Fruit fly (Drosophila melanogaster): ENCODE measurements around the gene CG6569.

CG6569 gene

DNA sequence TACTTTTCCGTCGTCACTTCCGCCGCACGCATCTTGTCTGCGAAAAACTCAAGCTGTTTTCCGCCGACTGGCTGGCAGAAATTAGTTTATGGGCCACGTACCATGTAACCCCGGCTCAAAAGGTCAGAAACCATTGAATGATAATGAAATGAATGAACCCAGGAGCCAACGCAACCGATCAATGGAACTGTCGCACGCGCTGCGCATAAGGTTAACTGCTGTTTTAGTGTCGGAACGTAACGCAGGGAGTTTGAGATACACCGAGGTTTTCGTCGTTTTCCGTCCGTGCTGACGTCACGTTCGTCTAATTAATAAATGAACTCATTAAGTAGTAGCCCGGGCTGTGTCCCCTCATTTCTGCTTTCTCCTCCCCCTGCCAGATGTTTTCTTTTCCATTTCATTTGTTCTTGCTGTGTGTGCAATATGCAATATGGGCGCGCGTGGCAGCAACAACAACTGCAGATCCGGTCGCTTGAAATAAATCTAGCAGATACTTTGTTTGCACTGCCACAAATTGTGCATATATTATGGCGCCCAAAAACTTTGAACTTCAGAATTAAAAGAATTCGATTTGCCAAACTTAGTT, 9.3 kb downstream of the CG6569 start:
- TF ChIP-seq CG8478 (optimal IDR thresholded peaks at IDR 0.05) (no peak), EcR (GFP tag; optimal IDR thresholded peaks at IDR 0.05) (no peak), Dll (optimal IDR thresholded peaks at IDR 0.05) (no peak), usp (GFP tag; optimal IDR thresholded peaks at IDR 0.05) (no peak), psq (optimal IDR thresholded peaks at IDR 0.05) (no peak), pan (optimal IDR thresholded peaks at IDR 0.05) (no peak)

DNA sequence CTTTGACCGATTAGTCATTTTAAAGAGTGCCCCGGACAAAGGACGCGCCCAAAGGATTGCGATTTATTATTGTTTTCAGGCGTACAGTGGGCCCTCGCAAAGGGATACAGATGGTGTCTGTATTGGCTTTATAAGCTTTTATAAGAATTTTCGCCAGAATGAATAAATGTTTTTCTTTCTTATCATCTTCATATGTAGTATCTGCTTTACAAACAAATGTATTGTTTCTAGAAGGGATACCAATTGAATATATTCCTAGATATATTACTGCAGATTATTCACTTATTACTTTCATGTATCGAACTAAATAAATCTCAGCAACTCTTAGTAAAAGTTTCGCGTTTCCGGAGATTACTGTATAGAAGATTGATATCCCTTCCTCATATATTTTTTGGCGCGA, 10.2 kb downstream of the CG6569 start:
- TF ChIP-seq Dll (optimal IDR thresholded peaks at IDR 0.05) (no peak), usp (GFP tag; optimal IDR thresholded peaks at IDR 0.05) (no peak), pan (optimal IDR thresholded peaks at IDR 0.05) (no peak)

DNA sequence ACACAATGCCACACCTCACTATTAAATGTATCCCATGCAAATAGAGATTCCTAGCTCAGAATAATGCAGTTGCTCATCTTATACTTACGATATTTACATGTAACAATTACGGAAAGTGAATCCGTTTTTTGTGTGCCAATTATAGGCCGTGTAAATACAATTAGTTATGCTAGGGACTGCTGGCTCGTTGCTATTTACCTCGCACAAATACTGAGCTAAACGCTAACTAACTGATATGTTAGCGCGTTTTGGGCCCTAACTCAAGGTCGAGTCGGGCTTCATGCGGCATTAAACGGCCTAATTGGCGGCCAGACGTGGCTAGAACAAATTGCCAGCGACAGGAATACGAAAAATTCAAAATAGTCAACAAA, 10.9 kb downstream of the CG6569 start:
- TF ChIP-seq CG8478 (optimal IDR thresholded peaks at IDR 0.05) = no peak
- TF ChIP-seq psq (optimal IDR thresholded peaks at IDR 0.05) = no peak
- TF ChIP-seq Dll (optimal IDR thresholded peaks at IDR 0.05) = no peak
- TF ChIP-seq usp (GFP tag; optimal IDR thresholded peaks at IDR 0.05) = no peak
- no peak for TF ChIP-seq EcR (GFP tag; optimal IDR thresholded peaks at IDR 0.05)
- no peak for TF ChIP-seq pan (optimal IDR thresholded peaks at IDR 0.05)

DNA sequence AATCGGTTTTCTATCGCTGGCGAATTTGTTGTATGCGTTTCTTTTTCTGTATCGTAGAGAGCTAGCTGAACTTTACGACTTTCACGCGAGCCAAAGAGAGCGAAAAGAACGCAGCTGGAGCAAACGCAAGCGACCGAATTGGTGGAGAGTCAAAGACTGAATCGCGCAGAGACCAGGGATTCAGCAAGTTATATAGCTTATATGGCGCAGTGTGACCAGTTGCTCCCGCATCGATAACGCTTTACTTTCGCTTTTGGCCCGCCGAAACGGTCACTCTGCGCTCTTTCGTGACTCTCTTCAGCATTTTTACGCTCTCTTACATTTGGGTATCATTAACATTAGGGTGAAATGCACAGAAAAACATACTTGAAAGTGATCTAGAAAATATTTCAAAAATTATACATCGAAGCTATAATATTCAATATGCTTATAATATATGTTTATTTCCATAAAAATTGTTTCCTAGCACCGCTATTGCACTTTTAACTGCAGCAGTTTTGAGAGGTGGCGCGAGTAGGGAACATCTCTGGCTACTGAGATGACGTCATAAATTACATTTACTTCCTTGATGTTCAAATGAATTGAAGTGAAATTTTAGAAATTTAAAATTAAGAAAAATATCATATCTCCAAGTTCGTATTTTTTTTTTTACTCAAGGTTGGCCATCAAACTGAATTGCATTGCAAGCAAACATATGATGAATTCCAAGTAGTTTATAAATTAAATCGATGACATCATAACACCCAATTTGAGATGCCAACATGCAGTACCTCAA, 11.4 kb downstream of the CG6569 start, which contains the start of gene glec:
Gene glec (minus strand): TSS at position 169 of the 775 bp plus-strand sequence.
- TF ChIP-seq CG8478 (optimal IDR thresholded peaks at IDR 0.05) = no peak

DNA sequence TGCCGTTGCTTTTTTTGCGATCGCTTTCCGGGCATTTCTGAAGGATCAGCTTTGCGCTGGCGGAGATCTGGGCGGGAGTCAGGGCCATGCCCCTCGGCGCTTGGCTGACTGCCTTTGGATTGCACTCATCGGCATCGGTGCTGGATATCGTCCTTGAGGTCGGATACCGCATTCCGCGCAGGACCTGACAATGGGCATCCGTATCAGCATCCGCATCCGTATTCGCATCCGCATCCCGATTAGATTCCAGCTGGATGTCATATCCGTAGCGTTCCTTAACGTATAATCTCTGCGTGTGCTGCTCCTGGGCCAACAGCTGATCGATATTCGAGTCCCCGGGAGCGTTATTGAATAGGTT, 12.3 kb downstream of the CG6569 start:
- no peak for TF ChIP-seq CG8478 (optimal IDR thresholded peaks at IDR 0.05)
- TF ChIP-seq psq (optimal IDR thresholded peaks at IDR 0.05) = no peak
- TF ChIP-seq EcR (GFP tag; optimal IDR thresholded peaks at IDR 0.05) = no peak
- no peak for TF ChIP-seq usp (GFP tag; optimal IDR thresholded peaks at IDR 0.05)
- no peak for TF ChIP-seq pan (optimal IDR thresholded peaks at IDR 0.05)
- no peak for TF ChIP-seq Dll (optimal IDR thresholded peaks at IDR 0.05)

DNA sequence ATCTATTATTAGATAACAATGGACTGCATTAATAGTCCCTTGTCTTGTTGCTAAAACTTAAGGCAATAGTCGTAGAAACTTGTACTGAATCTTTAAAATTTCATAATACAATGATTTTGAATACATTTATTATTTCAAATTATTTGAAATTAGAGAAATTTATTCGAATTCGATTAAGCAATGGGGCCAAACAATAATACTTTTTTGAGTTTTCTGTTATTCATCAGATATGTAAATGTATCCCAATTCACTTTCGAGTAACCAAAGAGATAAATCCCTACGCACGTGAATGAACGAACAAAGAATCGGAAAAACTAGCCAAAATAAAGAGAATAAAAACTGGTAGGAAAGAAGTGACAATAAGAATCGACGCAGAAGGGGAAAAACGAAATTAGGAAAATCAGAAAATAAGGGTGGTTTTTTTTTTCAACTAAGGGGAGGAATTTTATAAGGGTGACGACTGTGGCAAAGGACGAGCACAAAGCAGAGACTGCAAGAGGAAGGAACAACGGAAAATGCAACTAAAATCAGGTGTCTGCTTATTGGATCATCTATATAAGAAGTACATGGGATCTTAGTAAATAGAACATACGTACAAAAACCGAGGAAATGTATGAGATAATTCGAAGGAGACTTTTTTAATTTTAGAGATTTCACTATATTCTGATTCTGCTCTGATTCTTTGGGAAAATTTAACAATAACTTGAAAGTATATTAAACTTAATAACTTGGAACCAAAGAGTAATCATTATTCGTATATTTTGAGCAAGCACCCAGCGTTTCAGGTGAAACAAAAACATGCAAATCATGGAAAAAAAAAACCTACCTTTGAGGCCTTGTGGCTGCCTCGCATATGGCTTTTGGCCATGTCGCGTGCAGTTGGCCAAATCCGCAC, 12.9 kb downstream of the CG6569 start:
- TF ChIP-seq psq (optimal IDR thresholded peaks at IDR 0.05) (no peak), EcR (GFP tag; optimal IDR thresholded peaks at IDR 0.05) (no peak), usp (GFP tag; optimal IDR thresholded peaks at IDR 0.05) (no peak), pan (optimal IDR thresholded peaks at IDR 0.05) (no peak), Dll (optimal IDR thresholded peaks at IDR 0.05) (no peak), CG8478 (optimal IDR thresholded peaks at IDR 0.05) (no peak)

DNA sequence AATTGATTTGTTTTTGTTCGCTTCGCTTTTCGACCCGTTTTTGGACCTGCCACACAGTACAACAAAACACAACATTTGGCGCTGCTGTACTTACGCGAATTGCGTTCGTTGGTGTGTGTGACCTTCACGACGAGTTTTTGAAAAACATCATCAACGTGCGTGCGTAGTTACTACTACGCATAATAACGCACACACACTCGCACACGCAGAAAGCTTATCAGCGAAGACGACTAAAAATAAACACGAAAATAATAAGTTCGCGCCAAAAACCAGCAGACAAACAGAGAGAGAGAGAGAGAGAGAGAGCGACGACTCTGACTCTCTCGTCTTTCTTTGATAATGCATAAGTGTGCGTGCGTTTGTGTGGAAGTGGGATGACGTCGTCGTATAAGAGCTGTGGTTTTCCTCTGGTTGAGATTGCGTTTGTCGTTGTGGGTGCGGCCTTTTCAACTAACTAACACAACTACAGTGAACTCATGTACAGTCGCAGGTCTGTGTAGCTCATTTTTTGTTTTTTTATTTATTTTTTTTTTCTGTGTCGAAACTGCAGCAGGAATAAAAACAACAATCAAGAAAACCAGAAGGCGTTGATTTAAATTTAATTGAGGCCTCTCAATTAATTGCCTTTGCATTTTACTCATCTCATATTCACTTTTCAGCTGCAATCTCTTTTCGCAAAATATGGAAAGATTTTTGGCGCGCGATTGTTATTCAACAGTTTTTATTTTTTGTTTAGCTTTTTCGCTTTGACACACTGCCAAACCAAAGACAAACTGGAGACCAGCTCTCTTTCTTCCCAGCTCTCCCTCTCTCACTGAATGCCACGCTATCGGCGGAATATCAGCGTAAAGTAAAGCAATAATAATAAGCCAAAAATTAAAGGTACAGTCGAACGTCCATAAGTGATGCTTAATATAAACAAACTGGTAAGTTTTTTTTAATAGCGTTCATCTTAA, 13.8 kb downstream of the CG6569 start:
- TF ChIP-seq CG8478 (optimal IDR thresholded peaks at IDR 0.05) (peak; percentile 31), Dll (optimal IDR thresholded peaks at IDR 0.05) (no peak), EcR (GFP tag; optimal IDR thresholded peaks at IDR 0.05) (no peak)

DNA sequence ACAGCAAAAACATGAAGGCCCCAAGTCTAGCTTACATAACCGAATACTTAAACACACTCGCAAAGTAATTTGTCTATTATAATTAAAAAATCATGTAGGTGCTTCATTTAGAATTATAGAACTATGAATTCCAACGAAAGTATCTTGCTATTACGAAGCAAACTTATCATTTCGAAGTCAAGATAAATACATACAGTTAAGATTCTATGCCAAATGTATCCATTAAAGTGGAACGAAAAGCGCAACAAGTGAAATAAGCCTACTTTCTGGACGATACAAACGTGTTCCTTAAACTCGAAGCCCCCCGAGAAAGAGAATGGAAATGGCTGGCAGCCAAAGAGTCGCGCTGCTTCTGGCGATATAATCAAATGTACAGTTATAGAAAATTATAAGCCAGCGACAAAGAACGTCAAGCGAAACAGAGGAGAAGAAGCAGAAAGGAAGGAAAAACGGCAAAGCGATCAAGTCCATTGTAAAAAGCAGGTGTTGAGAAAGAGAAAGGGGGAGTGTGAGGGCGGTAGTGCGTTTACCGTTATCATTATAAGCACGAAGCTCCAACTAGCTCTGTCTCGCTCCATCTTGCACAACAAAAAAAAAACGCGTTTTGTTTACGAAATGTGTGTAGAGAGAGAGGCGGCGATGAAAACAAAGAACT, 15.0 kb downstream of the CG6569 start:
- no peak for TF ChIP-seq psq (optimal IDR thresholded peaks at IDR 0.05)
- no peak for TF ChIP-seq usp (GFP tag; optimal IDR thresholded peaks at IDR 0.05)
- no peak for TF ChIP-seq pan (optimal IDR thresholded peaks at IDR 0.05)
- TF ChIP-seq EcR (GFP tag; optimal IDR thresholded peaks at IDR 0.05) = no peak
- TF ChIP-seq CG8478 (optimal IDR thresholded peaks at IDR 0.05) = no peak
- TF ChIP-seq Dll (optimal IDR thresholded peaks at IDR 0.05) = no peak

DNA sequence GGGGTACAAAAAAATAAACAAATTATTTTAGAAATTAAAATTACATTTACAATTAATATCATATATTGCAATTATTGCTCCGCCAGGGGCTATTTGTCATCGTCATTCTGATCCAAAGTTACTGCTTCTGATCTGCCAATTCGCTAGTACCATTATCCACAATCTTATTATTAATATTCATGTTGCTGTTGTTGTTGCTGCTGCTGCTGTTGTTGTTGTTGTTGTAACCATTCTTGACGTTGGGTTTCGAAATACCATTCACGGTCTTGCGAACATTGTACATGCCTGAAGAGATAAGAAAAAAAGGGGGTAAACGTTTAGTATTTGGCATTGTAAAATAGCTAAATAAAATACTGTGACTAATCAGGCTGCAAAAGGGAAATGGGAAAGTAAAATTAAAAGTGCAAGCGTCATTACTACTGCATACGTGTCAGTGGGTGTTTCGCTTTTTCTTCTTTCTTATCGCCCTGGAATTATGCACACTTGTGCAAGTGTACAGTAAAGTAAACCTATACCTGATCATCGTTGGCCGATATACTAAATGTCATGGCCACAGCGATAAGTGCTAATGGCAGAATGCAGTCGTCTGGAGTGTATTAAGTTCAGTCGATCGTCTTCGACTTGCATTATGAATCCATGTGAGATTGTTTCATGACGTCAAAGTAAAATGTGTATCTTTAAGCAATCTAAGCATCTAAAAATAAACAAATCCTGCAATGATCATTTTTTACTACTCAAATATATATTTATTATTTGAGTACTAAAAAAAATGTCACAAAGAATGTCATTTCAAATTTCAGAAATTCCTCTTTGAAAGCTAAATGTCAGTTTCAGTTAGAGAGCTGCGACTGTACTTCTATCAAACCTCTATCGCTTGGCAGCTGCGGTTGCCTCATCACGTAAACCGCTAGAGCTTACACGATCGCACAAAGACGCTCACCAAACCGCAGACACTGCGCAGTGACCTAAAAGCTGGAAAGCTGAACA, 15.8 kb downstream of the CG6569 start:
- TF ChIP-seq pan (optimal IDR thresholded peaks at IDR 0.05) (no peak), Dll (optimal IDR thresholded peaks at IDR 0.05) (no peak), CG8478 (optimal IDR thresholded peaks at IDR 0.05) (no peak), psq (optimal IDR thresholded peaks at IDR 0.05) (no peak), EcR (GFP tag; optimal IDR thresholded peaks at IDR 0.05) (no peak), usp (GFP tag; optimal IDR thresholded peaks at IDR 0.05) (no peak)

DNA sequence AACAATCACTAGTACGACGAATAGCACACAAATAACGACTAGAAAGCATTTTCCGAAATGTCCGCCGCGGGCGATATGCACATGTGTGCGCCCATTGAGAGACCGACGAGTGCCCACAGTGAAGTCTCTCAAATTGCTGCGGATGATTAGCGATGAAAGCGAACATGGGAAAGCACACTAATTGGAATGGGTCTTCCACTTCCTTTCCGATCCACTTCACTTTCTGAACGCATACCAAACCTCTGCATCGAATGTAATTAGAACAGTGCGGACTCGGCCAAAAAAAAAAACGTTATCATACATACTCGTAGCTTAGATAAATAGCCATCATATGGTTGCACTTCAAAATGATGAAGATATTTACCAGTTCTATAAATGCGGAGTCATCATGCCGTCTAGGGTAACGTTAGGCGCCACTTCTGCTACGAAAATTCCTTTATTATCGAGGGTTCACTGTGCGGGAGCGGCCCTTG, 17.7 kb downstream of the CG6569 start:
- TF ChIP-seq Dll (optimal IDR thresholded peaks at IDR 0.05) = no peak
- no peak for TF ChIP-seq usp (GFP tag; optimal IDR thresholded peaks at IDR 0.05)
- no peak for TF ChIP-seq EcR (GFP tag; optimal IDR thresholded peaks at IDR 0.05)
- TF ChIP-seq psq (optimal IDR thresholded peaks at IDR 0.05) = no peak
- TF ChIP-seq CG8478 (optimal IDR thresholded peaks at IDR 0.05) = no peak
- TF ChIP-seq pan (optimal IDR thresholded peaks at IDR 0.05) = no peak
